Worm (Caenorhabditis elegans) whole organism, young adult: ENCODE results near the gene F10C5.3.

ENCODE experiments used
- F57C9.4 ChIP-seq: sonication (generic microtip); optimal IDR thresholded peaks from 2 replicates; lab custom pipeline; 2017; ENCODE audit warnings: mild to moderate bottlenecking, missing genetic modification characterization, missing compliant biosample characterization
- T26A5.8 ChIP-seq: sonication (generic microtip); optimal IDR thresholded peaks from 2 replicates; lab custom pipeline; 2016; ENCODE audit warnings: missing genetic modification characterization, missing compliant biosample characterization
- ama-1 ChIP-seq, 3 experiments: fragments of 150-350 bp in 1 of 3; sonication (generic microtip) in 2 of 3; optimal IDR thresholded peaks; 2 replicates each; lab custom pipeline; 2014 to 2018; ENCODE audit warnings: missing biosample characterization in 2 of 3, missing genetic modification characterization in 2 of 3, missing genetic modification reagents in 2 of 3
- aptf-3 ChIP-seq: fragments of 200-800 bp; sonication (Bioruptor generic); IDR thresholded peaks from 2 replicates; pipeline ENCODE4 v1.3.6; 2022; ENCODE audit warnings: missing genetic modification characterization, missing compliant biosample characterization
- lsl-1 ChIP-seq: fragments of 200-800 bp; sonication (Bioruptor generic); optimal IDR thresholded peaks from 2 replicates; lab custom pipeline; 2018; ENCODE audit warnings: mild to moderate bottlenecking, missing genetic modification characterization, moderate library complexity, missing compliant biosample characterization
- nhr-80 ChIP-seq: sonication (generic microtip); optimal IDR thresholded peaks from 2 replicates; lab custom pipeline; 2016; ENCODE audit warnings: missing genetic modification characterization, missing compliant biosample characterization
- snpc-4 ChIP-seq, 5 experiments: fragments of 150-350 bp in 1 of 5; sonication (generic microtip) in 4 of 5; optimal IDR thresholded peaks; 2 replicates each; lab custom pipeline; 2014 to 2018; ENCODE audit warnings: missing genetic modification characterization in 5 of 5, missing biosample characterization in 3 of 5, antibody characterized with exemption in 2 of 5, mild to moderate bottlenecking in 2 of 5, missing compliant biosample characterization in 2 of 5, missing genotype in 2 of 5, moderate library complexity in 2 of 5, missing genetic modification reagents in 1 of 5
- tlf-1 ChIP-seq: fragments of 200-800 bp; sonication (Bioruptor generic); optimal IDR thresholded peaks from 2 replicates; lab custom pipeline; 2018; ENCODE audit warnings: mild to moderate bottlenecking, missing genetic modification characterization, missing compliant biosample characterization
- unc-62 ChIP-seq: fragments of 150-350 bp; optimal IDR thresholded peaks from 2 replicates; lab custom pipeline; 2014; ENCODE audit warnings: missing biosample characterization, missing genetic modification reagents, missing genetic modification characterization
- ztf-6 ChIP-seq: fragments of 200-800 bp; sonication (Bioruptor generic); IDR thresholded peaks from 2 replicates; pipeline ENCODE4 v1.3.6; 2022; ENCODE audit warnings: missing genetic modification reagents, missing genetic modification characterization, missing compliant biosample characterization

DNA sequence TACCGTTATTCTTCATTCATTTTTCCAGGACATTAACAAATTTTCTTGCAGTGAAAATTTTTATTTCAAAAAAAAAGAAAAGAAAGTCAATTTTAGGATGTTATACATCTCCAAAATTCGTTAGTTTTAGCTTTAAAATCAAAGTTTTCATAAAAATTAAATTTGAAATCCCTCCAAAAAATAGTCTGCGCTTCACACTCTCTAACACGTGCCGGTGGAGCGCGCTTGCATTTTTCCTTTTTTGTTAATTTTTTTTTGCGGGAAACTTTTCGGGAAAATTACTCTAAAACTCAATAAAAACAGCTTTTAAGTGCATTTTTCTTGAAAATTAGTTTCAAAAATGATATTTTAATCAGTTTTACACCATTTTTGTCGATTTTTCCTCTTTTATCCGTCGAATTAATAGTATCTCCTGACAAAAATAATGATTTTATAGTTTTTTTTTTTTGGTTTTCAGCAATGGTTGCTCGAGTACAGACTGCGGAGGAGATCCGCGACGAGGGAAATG, 7.5 kb downstream of the F10C5.3 start, which contains the start of gene unc-45:
- TF ChIP-seq tlf-1 (GFP tag; lab: Kevin White, UChicago) (no peak), F57C9.4 (tag; lab: Kevin White, UChicago) (no peak), nhr-80 (tag; lab: Kevin White, UChicago) (no peak), ama-1 (optimal IDR thresholded peaks at IDR 0.05; lab: Kevin White, UChicago) (no peak), ama-1 (GFP tag; optimal IDR thresholded peaks at IDR 0.05; lab: Kevin White, UChicago) (no peak), unc-62 (GFP tag; lab: Kevin White, UChicago) (no peak), T26A5.8 (tag; lab: Kevin White, UChicago) (no peak), lsl-1 (GFP tag; lab: Kevin White, UChicago) (peak; percentile 29), ztf-6 (no peak), aptf-3 (GFP tag; lab: Robert Waterston, UW) (no peak), snpc-4 (GFP tag; optimal IDR thresholded peaks at IDR 0.05; lab: Kevin White, UChicago) (no peak), snpc-4 (tag; optimal IDR thresholded peaks at IDR 0.05; lab: Kevin White, UChicago) (no peak)
